Fruit fly (Drosophila melanogaster) whole organism, pupa: ENCODE results near the gene CG46059.

Source experiments
- CG10348 ChIP-seq: fragments of 200-800 bp; sonication (Bioruptor generic); IDR thresholded peaks from 2 replicates; pipeline ENCODE4 v1.3.6; 2022; ENCODE audit warnings: missing biosample characterization, missing genetic modification characterization
- CG12605 ChIP-seq: fragments of 200-800 bp; sonication (Bioruptor generic); IDR thresholded peaks from 2 replicates; pipeline ENCODE4 v1.3.6; 2022; ENCODE audit warnings: missing biosample characterization, missing genetic modification characterization
- CG13204 ChIP-seq: fragments of 200-800 bp; sonication (Bioruptor generic); optimal IDR thresholded peaks from 2 replicates; lab custom pipeline; 2018; ENCODE audit warnings: missing biosample characterization, mild to moderate bottlenecking, missing genetic modification characterization, moderate library complexity
- CG14655 ChIP-seq: fragments of 200-800 bp; sonication (Bioruptor generic); optimal IDR thresholded peaks from 3 replicates; lab custom pipeline; 2017; ENCODE audit warnings: mild to moderate bottlenecking, missing biosample characterization, missing genetic modification reagents, missing genetic modification characterization
- CG15710 ChIP-seq: fragments of 200-800 bp; sonication (Bioruptor generic); optimal IDR thresholded peaks from 2 replicates; lab custom pipeline; 2018; ENCODE audit warnings: missing biosample characterization, mild to moderate bottlenecking, missing genetic modification characterization, moderate library complexity
- CG17806 ChIP-seq: fragments of 200-800 bp; sonication (Bioruptor generic); optimal IDR thresholded peaks from 2 replicates; lab custom pipeline; 2018; ENCODE audit warnings: missing biosample characterization, mild to moderate bottlenecking, missing genetic modification characterization, moderate library complexity
- CG32121 ChIP-seq: fragments of 200-800 bp; sonication (Bioruptor generic); IDR thresholded peaks from 2 replicates; pipeline ENCODE4 v1.3.6; 2022; ENCODE audit warnings: missing biosample characterization, missing genetic modification characterization
- CG34367 ChIP-seq: fragments of 200-800 bp; sonication (Bioruptor generic); optimal IDR thresholded peaks from 2 replicates; lab custom pipeline; 2018; ENCODE audit warnings: missing biosample characterization, mild to moderate bottlenecking, missing genetic modification characterization
- CG4496 ChIP-seq: fragments of 200-800 bp; sonication (Bioruptor generic); IDR thresholded peaks from 3 replicates; pipeline ENCODE4 v1.3.6; 2022; ENCODE audit warnings: missing biosample characterization, missing genetic modification characterization
- CG8159 ChIP-seq: fragments of 200-800 bp; sonication (Bioruptor generic); optimal IDR thresholded peaks from 3 replicates; lab custom pipeline; 2018; ENCODE audit warnings: missing biosample characterization, mild to moderate bottlenecking, missing genetic modification characterization, moderate library complexity
- CG8301 ChIP-seq: fragments of 200-800 bp; sonication (Bioruptor generic); optimal IDR thresholded peaks from 2 replicates; lab custom pipeline; 2018; ENCODE audit warnings: missing biosample characterization, mild to moderate bottlenecking, missing genetic modification characterization
- CG9948 ChIP-seq: fragments of 200-800 bp; sonication (Bioruptor generic); optimal IDR thresholded peaks from 2 replicates; lab custom pipeline; 2018; ENCODE audit warnings: missing biosample characterization, mild to moderate bottlenecking, missing genetic modification characterization, moderate library complexity
- D1 ChIP-seq: fragments of 200-800 bp; sonication (Bioruptor generic); optimal IDR thresholded peaks from 2 replicates; lab custom pipeline; 2018; ENCODE audit warnings: missing biosample characterization, mild to moderate bottlenecking, missing genetic modification characterization, moderate library complexity
- EcR ChIP-seq: fragments of 200-800 bp; sonication (Bioruptor generic); optimal IDR thresholded peaks from 3 replicates; lab custom pipeline; 2019; ENCODE audit warnings: missing biosample characterization, missing genetic modification characterization, mild to moderate bottlenecking, moderate library complexity, missing genetic modification reagents
- Ets98B ChIP-seq: fragments of 200-800 bp; sonication (Bioruptor generic); IDR thresholded peaks from 2 replicates; pipeline ENCODE4 v1.3.6; 2022; ENCODE audit warnings: missing biosample characterization, missing genetic modification characterization
- Pif1A ChIP-seq: fragments of 200-800 bp; sonication (Bioruptor generic); optimal IDR thresholded peaks from 3 replicates; lab custom pipeline; 2016; ENCODE audit warnings: missing biosample characterization, missing genetic modification characterization
- Pif1B ChIP-seq: fragments of 200-800 bp; sonication (Bioruptor generic); optimal IDR thresholded peaks from 3 replicates; lab custom pipeline; 2016; ENCODE audit warnings: missing biosample characterization, missing genetic modification characterization
- Snoo ChIP-seq: fragments of 200-800 bp; sonication (Bioruptor generic); optimal IDR thresholded peaks from 3 replicates; lab custom pipeline; 2017; ENCODE audit warnings: missing biosample characterization, mild to moderate bottlenecking, missing genetic modification characterization, inconsistent platforms
- fd96Ca ChIP-seq: fragments of 200-800 bp; sonication (Bioruptor generic); IDR thresholded peaks from 3 replicates; pipeline ENCODE4 v1.3.6; 2022; ENCODE audit warnings: missing biosample characterization, missing genetic modification characterization
- gl ChIP-seq: fragments of 200-800 bp; sonication (Bioruptor generic); optimal IDR thresholded peaks from 2 replicates; lab custom pipeline; 2018; ENCODE audit warnings: missing biosample characterization, mild to moderate bottlenecking, missing genetic modification characterization
- rn ChIP-seq: fragments of 200-800 bp; sonication (Bioruptor generic); IDR thresholded peaks from 2 replicates; pipeline ENCODE4 v1.3.6; 2022; ENCODE audit warnings: missing biosample characterization, missing genetic modification characterization

CG46059 gene

DNA sequence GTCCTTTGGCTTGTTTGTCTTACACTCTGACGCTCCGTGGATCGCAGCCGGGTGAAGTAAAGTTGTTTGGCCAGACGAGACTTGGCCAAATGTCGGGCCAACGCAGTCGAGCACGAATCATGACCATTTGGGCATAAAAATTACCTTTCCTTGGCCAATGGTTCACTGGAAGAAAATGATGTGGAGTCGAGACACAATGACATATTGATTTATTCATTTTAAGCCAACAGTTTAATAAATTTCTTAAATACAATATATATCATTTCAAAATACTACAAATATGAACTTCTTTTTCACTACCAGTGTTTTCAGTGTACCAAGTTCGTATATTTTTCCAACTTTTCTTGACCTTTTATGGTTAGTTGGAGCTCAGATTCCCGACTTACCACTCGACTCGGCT is 18.3 kb upstream of the CG46059 start:
- peak; percentile 73 for TF ChIP-seq CG4496 (GFP tag; lab: Robert Waterston, UW)
- no peak for TF ChIP-seq CG10348 (GFP tag; lab: Robert Waterston, UW)
- no peak for TF ChIP-seq EcR
- TF ChIP-seq CG13204 (GFP tag; lab: Kevin White, UChicago), result no peak
- peak; percentile 60 for TF ChIP-seq CG12605 (GFP tag; lab: Robert Waterston, UW)
- TF ChIP-seq CG17806 (tag; lab: Kevin White, UChicago), result peak; percentile 74
- peak; percentile 38; the same call in 1 of the 3 replicates for TF ChIP-seq fd96Ca (GFP tag; lab: Robert Waterston, UW)
- TF ChIP-seq Pif1B, result peak; percentile 70
- peak; percentile 41; the same call in 1 of the 2 replicates for TF ChIP-seq rn (GFP tag; lab: Robert Waterston, UW)
- TF ChIP-seq D1 (tag; lab: Kevin White, UChicago), result no peak
- peak; percentile 81 for TF ChIP-seq CG14655 (GFP tag; lab: Kevin White, UChicago)
- peak; percentile 52 for TF ChIP-seq Pif1A
- peak; percentile 30 for TF ChIP-seq Snoo (tag; lab: Kevin White, UChicago)
- peak; percentile 67 for TF ChIP-seq CG8159
- TF ChIP-seq CG34367 (tag; lab: Kevin White, UChicago), result peak; percentile 60
- TF ChIP-seq gl, result no peak
- peak; percentile 52 for TF ChIP-seq CG15710 (tag; lab: Kevin White, UChicago)
- peak; percentile 62; the same call in 1 of the 2 replicates for TF ChIP-seq CG32121 (GFP tag; lab: Robert Waterston, UW)
- peak; percentile 69 for TF ChIP-seq CG9948 (tag; lab: Kevin White, UChicago)
- peak; percentile 73 for TF ChIP-seq Ets98B
- peak; percentile 69 for TF ChIP-seq CG8301 (tag; lab: Kevin White, UChicago)

DNA sequence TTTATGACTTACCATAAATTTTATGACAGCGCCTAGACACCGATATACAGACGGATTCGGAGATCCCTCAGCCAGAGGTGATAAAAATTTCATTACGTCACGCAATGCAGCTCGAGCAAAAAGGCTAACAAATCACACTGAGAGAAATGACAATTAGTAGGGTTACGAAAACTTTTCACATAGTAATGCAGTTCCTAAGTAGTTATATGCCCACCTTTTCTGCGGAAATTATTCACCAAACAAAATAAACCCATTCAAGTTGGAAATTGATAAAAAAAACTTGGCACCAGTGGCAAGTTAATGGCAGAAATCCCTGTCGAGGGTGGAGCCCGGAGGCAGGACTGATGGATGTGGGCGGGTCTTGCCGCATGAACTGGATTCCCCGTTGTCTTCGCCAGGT is 16.6 kb upstream of the CG46059 start:
- TF ChIP-seq D1 (tag; lab: Kevin White, UChicago), result no peak
- TF ChIP-seq CG8159, result peak; percentile 60
- TF ChIP-seq Pif1B, result peak; percentile 35
- TF ChIP-seq CG34367 (tag; lab: Kevin White, UChicago), result peak; percentile 10
- TF ChIP-seq CG32121 (GFP tag; lab: Robert Waterston, UW), result no peak
- peak; percentile 43 for TF ChIP-seq CG15710 (tag; lab: Kevin White, UChicago)
- peak; percentile 22 for TF ChIP-seq CG9948 (tag; lab: Kevin White, UChicago)
- TF ChIP-seq CG4496 (GFP tag; lab: Robert Waterston, UW), result 0 out of 3 replicates have a peak, but pooled peaks have one; percentile 6
- no peak for TF ChIP-seq fd96Ca (GFP tag; lab: Robert Waterston, UW)
- TF ChIP-seq CG10348 (GFP tag; lab: Robert Waterston, UW), result no peak
- no peak for TF ChIP-seq Ets98B
- TF ChIP-seq CG17806 (tag; lab: Kevin White, UChicago), result peak; percentile 56
- no peak for TF ChIP-seq Snoo (tag; lab: Kevin White, UChicago)
- TF ChIP-seq CG14655 (GFP tag; lab: Kevin White, UChicago), result peak; percentile 44
- TF ChIP-seq gl, result no peak
- peak; percentile 46 for TF ChIP-seq Pif1A
- TF ChIP-seq CG13204 (GFP tag; lab: Kevin White, UChicago), result no peak
- TF ChIP-seq rn (GFP tag; lab: Robert Waterston, UW), result no peak
- no peak for TF ChIP-seq CG12605 (GFP tag; lab: Robert Waterston, UW)
- peak; percentile 17 for TF ChIP-seq CG8301 (tag; lab: Kevin White, UChicago)
- TF ChIP-seq EcR, result no peak

dm6 chr2L:19198402-19198801 is 14.8 kb upstream of the CG46059 start:
- TF ChIP-seq CG10348 (GFP tag; lab: Robert Waterston, UW), result no peak
- TF ChIP-seq fd96Ca (GFP tag; lab: Robert Waterston, UW), result no peak
- TF ChIP-seq CG8159, result no peak
- TF ChIP-seq CG17806 (tag; lab: Kevin White, UChicago), result no peak
- no peak for TF ChIP-seq gl
- no peak for TF ChIP-seq CG4496 (GFP tag; lab: Robert Waterston, UW)
- no peak for TF ChIP-seq CG12605 (GFP tag; lab: Robert Waterston, UW)

dm6 chr2L:19196443-19197044 is 13.0 kb upstream of the CG46059 start:
- TF ChIP-seq gl (peak; percentile 75), CG10348 (GFP tag; lab: Robert Waterston, UW) (no peak), CG8301 (tag; lab: Kevin White, UChicago) (peak; percentile 64), fd96Ca (GFP tag; lab: Robert Waterston, UW) (peak; percentile 71; the same call in 2 of the 3 replicates), Pif1B (peak; percentile 78), CG14655 (GFP tag; lab: Kevin White, UChicago) (peak; percentile 69), Ets98B (peak; percentile 42; the same call in 1 of the 2 replicates), Pif1A (peak; percentile 85), CG32121 (GFP tag; lab: Robert Waterston, UW) (peak; percentile 35; the same call in 1 of the 2 replicates), CG8159 (peak; percentile 89), D1 (tag; lab: Kevin White, UChicago) (peak; percentile 1), CG17806 (tag; lab: Kevin White, UChicago) (peak; percentile 84), rn (GFP tag; lab: Robert Waterston, UW) (peak; percentile 65), CG15710 (tag; lab: Kevin White, UChicago) (peak; percentile 84), CG34367 (tag; lab: Kevin White, UChicago) (peak; percentile 81), Snoo (tag; lab: Kevin White, UChicago) (peak; percentile 84), CG13204 (GFP tag; lab: Kevin White, UChicago) (peak; percentile 70), CG4496 (GFP tag; lab: Robert Waterston, UW) (peak; percentile 86), CG9948 (tag; lab: Kevin White, UChicago) (peak; percentile 80), CG12605 (GFP tag; lab: Robert Waterston, UW) (peak; percentile 55), EcR (no peak)

dm6 chr2L:19193703-19194102 is 10.1 kb upstream of the CG46059 start:
- TF ChIP-seq CG8301 (tag; lab: Kevin White, UChicago) (peak; percentile 73), EcR (no peak), CG15710 (tag; lab: Kevin White, UChicago) (peak; percentile 27), CG17806 (tag; lab: Kevin White, UChicago) (peak; percentile 66), CG14655 (GFP tag; lab: Kevin White, UChicago) (peak; percentile 77), CG34367 (tag; lab: Kevin White, UChicago) (peak; percentile 44), Pif1B (peak; percentile 57), fd96Ca (GFP tag; lab: Robert Waterston, UW) (peak; percentile 87), CG10348 (GFP tag; lab: Robert Waterston, UW) (peak; percentile 30; the same call in 1 of the 2 replicates), CG13204 (GFP tag; lab: Kevin White, UChicago) (no peak), gl (peak; percentile 35), CG9948 (tag; lab: Kevin White, UChicago) (peak; percentile 49), CG12605 (GFP tag; lab: Robert Waterston, UW) (no peak), CG4496 (GFP tag; lab: Robert Waterston, UW) (peak; percentile 86), rn (GFP tag; lab: Robert Waterston, UW) (peak; percentile 51; the same call in 1 of the 2 replicates), Snoo (tag; lab: Kevin White, UChicago) (peak; percentile 14), CG8159 (peak; percentile 61), D1 (tag; lab: Kevin White, UChicago) (no peak), CG32121 (GFP tag; lab: Robert Waterston, UW) (peak; percentile 82), Ets98B (peak; percentile 87), Pif1A (peak; percentile 75)
